Worm (Caenorhabditis elegans): ENCODE results near the gene Y39G8B.7.
"Not testable (repeated sequence)": the region's sequence is repeated elsewhere in the genome, so short reads cannot be mapped to it uniquely, and the experiment has no call there.

DNA sequence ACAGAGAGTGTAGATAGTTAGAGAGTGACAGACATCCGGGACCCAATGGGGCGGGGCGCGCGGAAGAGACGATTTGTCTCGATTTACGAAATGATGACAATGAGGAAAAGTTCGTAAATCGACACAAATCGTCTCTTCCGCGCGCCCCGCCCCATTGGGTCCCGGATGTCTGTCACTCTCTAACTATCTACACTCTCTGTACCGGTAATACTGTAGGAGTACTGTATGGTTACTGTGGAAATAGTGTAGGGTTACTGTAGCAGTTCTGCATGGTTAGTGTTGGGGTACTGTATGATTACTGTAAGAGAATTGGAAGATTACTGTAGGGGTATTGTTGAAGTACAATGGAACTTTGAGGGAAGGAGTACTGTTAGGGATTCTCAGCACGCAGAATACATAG lies 26.4 kb upstream of the Y39G8B.7 start, which contains the start of gene F01D5.10:
- TF ChIP-seq ama-1 (optimal IDR thresholded peaks at IDR 0.05); C08G9.2 (tag; optimal IDR thresholded peaks at IDR 0.05); ahr-1 (tag; optimal IDR thresholded peaks at IDR 0.05); nhr-11 (tag; optimal IDR thresholded peaks at IDR 0.05): not testable (repeated sequence)
